Fruit fly (Drosophila melanogaster): ENCODE measurements around the gene CG1265.
A peak's percentile ranks its signal among the peaks of the same experiment; 100 is the strongest.

Gene CG1265

dm6 chr3L:4282627-4283026, 28.1 kb downstream of the CG1265 start, which contains the start of gene CG11583 (continued):
- TF ChIP-seq Myb (GFP tag; optimal IDR thresholded peaks at IDR 0.05), result peak; percentile 92
- peak; percentile 48; the same call in 1 of the 2 replicates for TF ChIP-seq NFAT (GFP tag; IDR thresholded peaks at IDR 0.05)
- no peak for TF ChIP-seq CG1233 (GFP tag; optimal IDR thresholded peaks at IDR 0.05)
- peak; percentile 57 for TF ChIP-seq CG1792 (GFP tag; optimal IDR thresholded peaks at IDR 0.05)
- no peak for TF ChIP-seq CG6854 (GFP tag; optimal IDR thresholded peaks at IDR 0.05)
- peak; percentile 18 for TF ChIP-seq Hsf (GFP tag; optimal IDR thresholded peaks at IDR 0.05)
- peak; percentile 58 for TF ChIP-seq Rfx (GFP tag; IDR thresholded peaks at IDR 0.05)
- TF ChIP-seq Ets65A (GFP tag), result peak; percentile 70
- peak; percentile 54 for TF ChIP-seq Dip3 (GFP tag; optimal IDR thresholded peaks at IDR 0.05)
- TF ChIP-seq ci (GFP tag; IDR thresholded peaks at IDR 0.05), result peak; percentile 64; the same call in 1 of the 3 replicates
- TF ChIP-seq Xrp1 (GFP tag; IDR thresholded peaks at IDR 0.05), result peak; percentile 35; the same call in 1 of the 2 replicates
- no peak for TF ChIP-seq shn (GFP tag; optimal IDR thresholded peaks at IDR 0.05)
- TF ChIP-seq Adf1 (GFP tag; IDR thresholded peaks at IDR 0.05), result no peak
- TF ChIP-seq oc (tag; optimal IDR thresholded peaks at IDR 0.05), result no peak
- TF ChIP-seq pros (GFP tag; optimal IDR thresholded peaks at IDR 0.05), result no peak
- TF ChIP-seq Hr39 (optimal IDR thresholded peaks at IDR 0.05), result no peak
- no peak for TF ChIP-seq CG17912 (GFP tag; optimal IDR thresholded peaks at IDR 0.05)
- TF ChIP-seq az2 (GFP tag; optimal IDR thresholded peaks at IDR 0.05), result peak; percentile 3
- TF ChIP-seq CG7928 (GFP tag; optimal IDR thresholded peaks at IDR 0.05), result peak; percentile 99
- peak; percentile 8 for TF ChIP-seq Bteb2 (GFP tag; optimal IDR thresholded peaks at IDR 0.05)
- no peak for TF ChIP-seq odd (GFP tag; optimal IDR thresholded peaks at IDR 0.05)
- no peak for TF ChIP-seq prd (optimal IDR thresholded peaks at IDR 0.05)
- TF ChIP-seq prd (GFP tag; IDR thresholded peaks at IDR 0.05), result no peak
- no peak for TF ChIP-seq exex (tag; optimal IDR thresholded peaks at IDR 0.05)
- no peak for TF ChIP-seq wor (GFP tag; IDR thresholded peaks at IDR 0.05)
- no peak for TF ChIP-seq jing (GFP tag; optimal IDR thresholded peaks at IDR 0.05)
- TF ChIP-seq CG12769 (tag; optimal IDR thresholded peaks at IDR 0.05), result no peak
- peak; percentile 52 for TF ChIP-seq NfI (GFP tag; optimal IDR thresholded peaks at IDR 0.05)
- peak; percentile 49 for TF ChIP-seq CG14710 (tag; optimal IDR thresholded peaks at IDR 0.05)
- TF ChIP-seq CG10431 (GFP tag; optimal IDR thresholded peaks at IDR 0.05), result no peak
- TF ChIP-seq unpg (GFP tag; optimal IDR thresholded peaks at IDR 0.05), result no peak
- no peak for TF ChIP-seq Fer3 (tag; optimal IDR thresholded peaks at IDR 0.05)
- TF ChIP-seq esg (GFP tag; conservative IDR thresholded peaks at IDR 0.05), result no peak
- TF ChIP-seq CG13287 (GFP tag; IDR thresholded peaks at IDR 0.05; ENCODE audit: partially characterized antibody), result peak; percentile 38; the same call in 1 of the 2 replicates
- TF ChIP-seq CG15601 (tag; optimal IDR thresholded peaks at IDR 0.05), result peak; percentile 28
- TF ChIP-seq phol (tag; optimal IDR thresholded peaks at IDR 0.05), result peak; percentile 54
- TF ChIP-seq CG18262 (tag; optimal IDR thresholded peaks at IDR 0.05), result peak; percentile 5
- 0 out of 3 replicates have a peak, but pooled peaks have one; percentile 40 for TF ChIP-seq Dbx (GFP tag; IDR thresholded peaks at IDR 0.05)
- no peak for TF ChIP-seq CG17385 (GFP tag; optimal IDR thresholded peaks at IDR 0.05)
- no peak for TF ChIP-seq CG17328 (GFP tag; IDR thresholded peaks at IDR 0.05)
- TF ChIP-seq CG4730 (GFP tag; IDR thresholded peaks at IDR 0.05), result no peak
- TF ChIP-seq CG11504 (tag; optimal IDR thresholded peaks at IDR 0.05), result no peak
- no peak for TF ChIP-seq slou (GFP tag; optimal IDR thresholded peaks at IDR 0.05)
- peak; percentile 20 for TF ChIP-seq tx (GFP tag; optimal IDR thresholded peaks at IDR 0.05)
- TF ChIP-seq ro (GFP tag; IDR thresholded peaks at IDR 0.05), result no peak
- TF ChIP-seq sob (GFP tag; IDR thresholded peaks at IDR 0.05), result peak; percentile 70
- TF ChIP-seq row (GFP tag; IDR thresholded peaks at IDR 0.05), result peak; percentile 67
- TF ChIP-seq CG12744 (GFP tag; optimal IDR thresholded peaks at IDR 0.05), result peak; percentile 35
- no peak for TF ChIP-seq Atf6 (GFP tag; IDR thresholded peaks at IDR 0.05)
- no peak for TF ChIP-seq GATAe (GFP tag; conservative IDR thresholded peaks at IDR 0.05)
- TF ChIP-seq Stat92E (GFP tag; optimal IDR thresholded peaks at IDR 0.05), result peak in 1 of 3 experiments; percentile 55
- peak; percentile 93 for TF ChIP-seq cwo (GFP tag; optimal IDR thresholded peaks at IDR 0.05)
